Worm (Caenorhabditis elegans): Measurements from ENCODE around the gene gcsh-1.

Gene gcsh-1

ce11 chrX:14500422-14501058, 14.3 kb downstream of the gcsh-1 start (continued):
- TF ChIP-seq daf-16 (GFP tag; optimal IDR thresholded peaks at IDR 0.05): peak in 1 of 2 experiments; percentile 93
- TF ChIP-seq daf-16 (tag; optimal IDR thresholded peaks at IDR 0.05): peak; percentile 65
- no peak for TF ChIP-seq fos-1 (tag; optimal IDR thresholded peaks at IDR 0.05)
- TF ChIP-seq hlh-30 (tag; optimal IDR thresholded peaks at IDR 0.05; ENCODE audit: insufficient read depth): peak; percentile 24
- TF ChIP-seq ZK546.5 (tag; optimal IDR thresholded peaks at IDR 0.05): no peak
- TF ChIP-seq lin-29 (GFP tag; IDR thresholded peaks at IDR 0.05): no peak
- no peak for TF ChIP-seq snpc-4 (tag; optimal IDR thresholded peaks at IDR 0.05)
- TF ChIP-seq php-3 (GFP tag; IDR thresholded peaks at IDR 0.05): peak; percentile 99
- no peak for TF ChIP-seq dmd-9 (GFP tag; IDR thresholded peaks at IDR 0.05)
- no peak for TF ChIP-seq egl-43 (GFP tag; IDR thresholded peaks at IDR 0.05)
- peak; percentile 72 for TF ChIP-seq pha-4 (GFP tag; IDR thresholded peaks at IDR 0.05)
- TF ChIP-seq pha-4 (tag; optimal IDR thresholded peaks at IDR 0.05): no peak
- TF ChIP-seq zip-11 (GFP tag; IDR thresholded peaks at IDR 0.05): no peak
- TF ChIP-seq attf-4 (tag; optimal IDR thresholded peaks at IDR 0.05): no peak
- no peak for TF ChIP-seq cey-2 (tag; optimal IDR thresholded peaks at IDR 0.05; ENCODE audit: borderline replicate concordance, insufficient read depth)
- TF ChIP-seq tra-1 (GFP tag; IDR thresholded peaks at IDR 0.05): peak; percentile 99
- no peak for TF ChIP-seq T26A8.4 (GFP tag; IDR thresholded peaks at IDR 0.05)
- TF ChIP-seq ZK337.2 (GFP tag; IDR thresholded peaks at IDR 0.05): no peak

- TF ChIP-seq nhr-48 (tag; optimal IDR thresholded peaks at IDR 0.05) (peak; percentile 4), fkh-10 (GFP tag; optimal IDR thresholded peaks at IDR 0.05) (no peak), lim-7 (GFP tag; IDR thresholded peaks at IDR 0.05) (no peak), F10B5.3 (tag; optimal IDR thresholded peaks at IDR 0.05) (no peak), nhr-42 (GFP tag; IDR thresholded peaks at IDR 0.05) (no peak), ces-1 (GFP tag; optimal IDR thresholded peaks at IDR 0.05) (no peak), egl-43 (GFP tag; IDR thresholded peaks at IDR 0.05) (no peak), nhr-25 (tag; optimal IDR thresholded peaks at IDR 0.05; ENCODE audit: borderline replicate concordance, insufficient read depth) (peak; percentile 8), snpc-4 (tag; optimal IDR thresholded peaks at IDR 0.05) (no peak), fos-1 (tag; optimal IDR thresholded peaks at IDR 0.05) (no peak), ctbp-1 (GFP tag; IDR thresholded peaks at IDR 0.05) (0 out of 2 replicates have a peak, but pooled peaks have one; percentile 39), nhr-41 (GFP tag; IDR thresholded peaks at IDR 0.05) (no peak), R02D3.7 (tag; optimal IDR thresholded peaks at IDR 0.05) (no peak), ZK337.2 (GFP tag; IDR thresholded peaks at IDR 0.05) (no peak), Y48G9A.11 (GFP tag; IDR thresholded peaks at IDR 0.05) (no peak), nhr-6 (tag; optimal IDR thresholded peaks at IDR 0.05) (no peak), dmd-6 (GFP tag; IDR thresholded peaks at IDR 0.05) (peak; percentile 41), lin-15B (tag; optimal IDR thresholded peaks at IDR 0.05) (no peak), tag-97 (GFP tag; IDR thresholded peaks at IDR 0.05) (no peak), F26F4.8 (GFP tag; conservative IDR thresholded peaks at IDR 0.05) (no peak), mdl-1 (tag; optimal IDR thresholded peaks at IDR 0.05) (peak in 1 of 2 experiments; percentile 45), nhr-76 (tag; optimal IDR thresholded peaks at IDR 0.05) (no peak), lsy-2 (tag; optimal IDR thresholded peaks at IDR 0.05) (peak in 1 of 2 experiments; percentile 27), unc-62 (GFP tag; optimal IDR thresholded peaks at IDR 0.05 in 1 of 2) (peak in 1 of 2 experiments; percentile 97), unc-62 (tag; optimal IDR thresholded peaks at IDR 0.05) (no peak), dmd-8 (GFP tag; IDR thresholded peaks at IDR 0.05) (no peak), hlh-30 (tag; optimal IDR thresholded peaks at IDR 0.05; ENCODE audit: insufficient read depth) (peak; percentile 86), aly-2 (tag; optimal IDR thresholded peaks at IDR 0.05) (no peak), vab-7 (GFP tag; IDR thresholded peaks at IDR 0.05) (no peak), mes-2 (tag; optimal IDR thresholded peaks at IDR 0.05; ENCODE audit: poor library complexity, severe bottlenecking) (no peak), mxl-2 (GFP tag; conservative IDR thresholded peaks at IDR 0.05) (no peak), dve-1 (tag; optimal IDR thresholded peaks at IDR 0.05; ENCODE audit: insufficient read depth) (no peak), madf-5 (GFP tag; IDR thresholded peaks at IDR 0.05) (no peak), nhr-11 (tag; optimal IDR thresholded peaks at IDR 0.05) (no peak), aha-1 (tag) (peak; percentile 90), zip-11 (GFP tag; IDR thresholded peaks at IDR 0.05) (no peak), nhr-28 (tag; optimal IDR thresholded peaks at IDR 0.05) (peak; percentile 60)
Measured at ce11 chrX:14499830-14500409, 15.0 kb downstream of the gcsh-1 start.

All from whole organism, L4 larva.